Worm (Caenorhabditis elegans) whole organism, L1 larva: Measurements from ENCODE around the gene F44E7.7.

ENCODE experiments used
- C04F5.9 ChIP-seq: sonication (generic microtip); optimal IDR thresholded peaks from 2 replicates; lab custom pipeline; 2016; ENCODE audit warnings: missing genetic modification characterization, missing compliant biosample characterization
- Y116A8C.19 ChIP-seq: sonication (generic microtip); optimal IDR thresholded peaks from 2 replicates; lab custom pipeline; 2016; ENCODE audit warnings: missing compliant biosample characterization, missing genetic modification characterization, borderline replicate concordance
- aly-2 ChIP-seq: fragments of 150-350 bp; optimal IDR thresholded peaks from 2 replicates; lab custom pipeline; 2014; ENCODE audit warnings: missing biosample characterization, missing genetic modification characterization
- ama-1 ChIP-seq: fragments of 150-350 bp; optimal IDR thresholded peaks from 2 replicates; lab custom pipeline; 2014
- ceh-8 ChIP-seq: fragments of 200-800 bp; sonication (Bioruptor generic); optimal IDR thresholded peaks from 2 replicates; lab custom pipeline; 2018; ENCODE audit warnings: mild to moderate bottlenecking, missing genetic modification characterization, moderate library complexity, missing compliant biosample characterization
- ceh-82 ChIP-seq, 3 experiments: fragments of 150-350 bp in 1 of 3; sonication (generic microtip) in 2 of 3; optimal IDR thresholded peaks; 2 replicates each; lab custom pipeline; 2014 to 2017; ENCODE audit warnings: missing biosample characterization in 3 of 3, missing genetic modification characterization in 3 of 3
- ceh-88 ChIP-seq: fragments of 200-800 bp; sonication (Bioruptor generic); IDR thresholded peaks from 2 replicates; pipeline ENCODE4 v1.3.6; 2022; ENCODE audit warnings: missing genetic modification characterization, missing compliant biosample characterization
- ces-1 ChIP-seq: fragments of 150-350 bp; optimal IDR thresholded peaks from 2 replicates; lab custom pipeline; 2014; ENCODE audit warnings: missing biosample characterization, missing genetic modification reagents, missing genetic modification characterization
- dpl-1 ChIP-seq, 3 experiments: fragments of 150-350 bp in 2 of 3; sonication (generic microtip) in 1 of 3; optimal IDR thresholded peaks; 2 replicates each; lab custom pipeline; 2014 to 2017; ENCODE audit warnings: missing biosample characterization in 3 of 3, missing genetic modification characterization in 3 of 3, missing genetic modification reagents in 3 of 3
- efl-1 ChIP-seq, 4 experiments: fragments of 150-350 bp; optimal IDR thresholded peaks in 3 of 4; peaks in 1 of 4; 1 replicate in 1 of 4; 2 replicates in 3 of 4; lab custom pipeline; 2014; ENCODE audit warnings: missing biosample characterization in 2 of 4, missing genetic modification characterization in 2 of 4, missing genetic modification reagents in 2 of 4
- elt-3 ChIP-seq, 6 experiments: fragments of 150-350 bp in 1 of 6; sonication (generic microtip); optimal IDR thresholded peaks; 2 replicates each; lab custom pipeline; 2017 to 2018; ENCODE audit warnings: missing biosample characterization in 6 of 6, missing genetic modification characterization in 6 of 6, inconsistent platforms in 1 of 6
- fkh-10 ChIP-seq: sonication (generic microtip); optimal IDR thresholded peaks from 2 replicates; lab custom pipeline; 2017; ENCODE audit warnings: missing biosample characterization, missing genetic modification reagents, missing genetic modification characterization
- fkh-8 ChIP-seq: sonication (generic microtip); optimal IDR thresholded peaks from 2 replicates; lab custom pipeline; 2016; ENCODE audit warnings: mild to moderate bottlenecking, missing genetic modification characterization, missing compliant biosample characterization
- grh-1 ChIP-seq: fragments of 200-800 bp; sonication (Bioruptor generic); IDR thresholded peaks from 2 replicates; pipeline ENCODE4 v1.3.6; 2022; ENCODE audit warnings: missing genetic modification reagents, missing genetic modification characterization, missing compliant biosample characterization
- hlh-17 ChIP-seq: fragments of 200-800 bp; sonication (Bioruptor generic); optimal IDR thresholded peaks from 2 replicates; lab custom pipeline; 2018; ENCODE audit warnings: missing genetic modification characterization, mild to moderate bottlenecking, missing compliant biosample characterization, moderate library complexity, borderline replicate concordance
- irx-1 ChIP-seq: sonication (generic microtip); optimal IDR thresholded peaks from 2 replicates; lab custom pipeline; 2016; ENCODE audit warnings: missing genetic modification characterization, missing compliant biosample characterization
- jun-1 ChIP-seq: fragments of 150-350 bp; optimal IDR thresholded peaks from 2 replicates; lab custom pipeline; 2014; ENCODE audit warnings: missing biosample characterization, missing genetic modification reagents, missing genetic modification characterization
- lin-14 ChIP-seq: fragments of 200-800 bp; sonication (Bioruptor generic); optimal IDR thresholded peaks from 2 replicates; lab custom pipeline; 2018; ENCODE audit warnings: mild to moderate bottlenecking, missing genetic modification characterization, moderate library complexity, missing compliant biosample characterization
- lin-15B ChIP-seq: fragments of 150-350 bp; sonication (generic microtip); optimal IDR thresholded peaks from 3 replicates; lab custom pipeline; 2014; ENCODE audit warnings: missing biosample characterization, missing genetic modification characterization
- lin-35 ChIP-seq, 2 experiments: fragments of 150-350 bp; optimal IDR thresholded peaks; 2 replicates each; lab custom pipeline; 2014; ENCODE audit warnings: missing biosample characterization in 2 of 2, missing genetic modification characterization in 2 of 2, missing genetic modification reagents in 2 of 2
- lsy-2 ChIP-seq, 2 experiments: fragments of 150-350 bp; optimal IDR thresholded peaks; 2 replicates each; lab custom pipeline; 2014; ENCODE audit warnings: missing biosample characterization in 2 of 2, missing genetic modification characterization in 2 of 2
- mdl-1 ChIP-seq, 2 experiments: fragments of 150-350 bp; optimal IDR thresholded peaks; 2 replicates each; lab custom pipeline; 2014 to 2017; ENCODE audit warnings: missing biosample characterization in 2 of 2, missing genetic modification characterization in 2 of 2, inconsistent platforms in 1 of 2
- mep-1 ChIP-seq: fragments of 150-350 bp; optimal IDR thresholded peaks from 2 replicates; lab custom pipeline; 2014; ENCODE audit warnings: missing biosample characterization, missing genetic modification characterization
- nhr-12 ChIP-seq: sonication (generic microtip); optimal IDR thresholded peaks from 2 replicates; lab custom pipeline; 2017; ENCODE audit warnings: missing biosample characterization, missing genetic modification characterization
- nhr-19 ChIP-seq: fragments of 200-800 bp; sonication (Bioruptor generic); conservative IDR thresholded peaks from 2 replicates; pipeline ENCODE4 v1.3.6; 2022; ENCODE audit warnings: missing genetic modification characterization, missing compliant biosample characterization
- nhr-20 ChIP-seq: sonication (generic microtip); optimal IDR thresholded peaks from 2 replicates; lab custom pipeline; 2016; ENCODE audit warnings: mild to moderate bottlenecking, missing genetic modification characterization, missing compliant biosample characterization
- nhr-47 ChIP-seq: sonication (generic microtip); optimal IDR thresholded peaks from 2 replicates; lab custom pipeline; 2016; ENCODE audit warnings: mild to moderate bottlenecking, missing genetic modification characterization, moderate library complexity, missing compliant biosample characterization
- nhr-71 ChIP-seq: sonication (generic microtip); optimal IDR thresholded peaks from 2 replicates; lab custom pipeline; 2016; ENCODE audit warnings: mild to moderate bottlenecking, missing genetic modification characterization, moderate library complexity, missing compliant biosample characterization
- nhr-77 ChIP-seq: fragments of 150-350 bp; optimal IDR thresholded peaks from 2 replicates; lab custom pipeline; 2014; ENCODE audit warnings: missing biosample characterization, missing genetic modification characterization
- nhr-85 ChIP-seq: sonication (generic microtip); peaks from one replicate; lab custom pipeline; 2016; ENCODE audit warnings: missing genetic modification characterization, inconsistent platforms, missing compliant biosample characterization
- nhr-90 ChIP-seq: sonication (generic microtip); optimal IDR thresholded peaks from 2 replicates; lab custom pipeline; 2016; ENCODE audit warnings: mild to moderate bottlenecking, missing genetic modification characterization, missing compliant biosample characterization; ENCODE audit not compliant: poor library complexity
- pax-3 ChIP-seq: fragments of 200-800 bp; sonication (Bioruptor generic); optimal IDR thresholded peaks from 2 replicates; lab custom pipeline; 2018; ENCODE audit warnings: mild to moderate bottlenecking, missing genetic modification characterization, moderate library complexity, missing compliant biosample characterization
- rnt-1 ChIP-seq: sonication (generic microtip); optimal IDR thresholded peaks from 2 replicates; lab custom pipeline; 2016; ENCODE audit warnings: mild to moderate bottlenecking, missing genetic modification characterization, moderate library complexity, missing compliant biosample characterization
- skn-1 ChIP-seq: fragments of 150-350 bp; optimal IDR thresholded peaks from 2 replicates; lab custom pipeline; 2014; ENCODE audit warnings: missing biosample characterization, missing genetic modification characterization
- snu-23 ChIP-seq: sonication (generic microtip); optimal IDR thresholded peaks from 2 replicates; lab custom pipeline; 2016; ENCODE audit warnings: missing genetic modification characterization, missing compliant biosample characterization
- sox-4 ChIP-seq: sonication (generic microtip); optimal IDR thresholded peaks from 2 replicates; lab custom pipeline; 2016; ENCODE audit warnings: missing genetic modification characterization, missing compliant biosample characterization
- sup-37 ChIP-seq: fragments of 200-800 bp; sonication (Bioruptor generic); optimal IDR thresholded peaks from 2 replicates; lab custom pipeline; 2018; ENCODE audit warnings: mild to moderate bottlenecking, missing genetic modification characterization, missing compliant biosample characterization
- tlp-1 ChIP-seq: fragments of 150-350 bp; optimal IDR thresholded peaks from 2 replicates; lab custom pipeline; 2014; ENCODE audit warnings: missing biosample characterization, missing genetic modification characterization
- unc-130 ChIP-seq: fragments of 150-350 bp; optimal IDR thresholded peaks from 2 replicates; lab custom pipeline; 2017; ENCODE audit warnings: missing biosample characterization, missing genetic modification characterization, inconsistent platforms
- unc-30 ChIP-seq: sonication (generic microtip); optimal IDR thresholded peaks from 2 replicates; lab custom pipeline; 2017; ENCODE audit warnings: missing biosample characterization, missing genetic modification characterization
- unc-62 ChIP-seq: fragments of 150-350 bp; optimal IDR thresholded peaks from 2 replicates; lab custom pipeline; 2014; ENCODE audit warnings: missing biosample characterization, missing genetic modification reagents, missing genetic modification characterization
- unc-98 ChIP-seq: fragments of 200-800 bp; sonication (Bioruptor generic); IDR thresholded peaks from 2 replicates; pipeline ENCODE4 v1.3.6; 2022; ENCODE audit warnings: missing genetic modification characterization, missing compliant biosample characterization
- xbp-1 ChIP-seq: sonication (generic microtip); optimal IDR thresholded peaks from 2 replicates; lab custom pipeline; 2016; ENCODE audit warnings: missing genetic modification characterization, missing compliant biosample characterization
- zip-4 ChIP-seq: fragments of 200-800 bp; sonication (Bioruptor generic); optimal IDR thresholded peaks from 2 replicates; lab custom pipeline; 2018; ENCODE audit warnings: mild to moderate bottlenecking, missing genetic modification characterization, moderate library complexity, missing compliant biosample characterization
- ztf-11 ChIP-seq, 2 experiments: sonication (generic microtip); optimal IDR thresholded peaks; 2 replicates each; lab custom pipeline; 2016 to 2017; ENCODE audit warnings: missing genetic modification characterization in 2 of 2, missing biosample characterization in 1 of 2, missing compliant biosample characterization in 1 of 2

F44E7.7 gene

DNA sequence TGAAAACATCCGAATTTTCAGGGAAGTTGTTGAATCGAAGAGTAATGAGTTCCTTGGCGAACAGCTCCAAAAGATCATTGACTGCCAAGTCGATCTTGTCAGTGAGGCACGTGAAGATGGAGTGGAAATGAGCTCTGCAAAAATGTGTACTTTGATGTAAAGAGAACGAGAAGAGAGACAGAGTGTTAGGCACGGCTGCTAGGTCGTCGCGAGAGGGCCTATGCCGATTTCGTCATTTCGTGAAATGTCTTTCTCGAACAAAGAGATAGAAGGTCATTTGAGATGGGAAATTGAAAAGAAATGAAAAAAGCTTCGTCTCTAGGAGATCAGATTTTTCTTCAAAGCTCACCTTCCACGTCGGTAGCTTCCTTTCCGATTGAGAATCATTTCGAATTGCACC lies 5.3 kb downstream of the F44E7.7 start:
- TF ChIP-seq mep-1 (no peak), nhr-90 (tag; lab: Kevin White, UChicago) (no peak), unc-98 (0 out of 2 replicates have a peak, but pooled peaks have one; percentile 22), lin-35 (GFP tag; optimal IDR thresholded peaks at IDR 0.05; lab: Kevin White, UChicago) (peak in 1 of 2 experiments; percentile 13), aly-2 (tag; lab: Kevin White, UChicago) (no peak), zip-4 (GFP tag; lab: Kevin White, UChicago) (no peak), unc-130 (tag; lab: Kevin White, UChicago) (peak; percentile 48), sox-4 (tag; lab: Kevin White, UChicago) (no peak), efl-1 (optimal IDR thresholded peaks at IDR 0.05; lab: Kevin White, UChicago) (peak; percentile 8 to 36), efl-1 (GFP tag; optimal IDR thresholded peaks at IDR 0.05 in 1 of 2; lab: Kevin White, UChicago) (peak in 1 of 2 experiments; percentile 2), mdl-1 (tag; optimal IDR thresholded peaks at IDR 0.05; lab: Kevin White, UChicago) (peak in 1 of 2 experiments; percentile 22), pax-3 (tag; lab: Kevin White, UChicago) (no peak), ceh-88 (GFP tag; lab: Robert Waterston, UW) (no peak), nhr-85 (tag; lab: Kevin White, UChicago) (peak; percentile 48), skn-1 (tag; lab: Kevin White, UChicago) (peak; percentile 45), ztf-11 (tag; optimal IDR thresholded peaks at IDR 0.05; lab: Kevin White, UChicago) (no peak), nhr-20 (peak; percentile 27), unc-62 (GFP tag; lab: Kevin White, UChicago) (no peak), tlp-1 (tag; lab: Kevin White, UChicago) (no peak), ceh-82 (tag; optimal IDR thresholded peaks at IDR 0.05; lab: Kevin White, UChicago) (peak in 2 of 3 experiments; percentile 19 to 45), sup-37 (no peak), dpl-1 (GFP tag; optimal IDR thresholded peaks at IDR 0.05; lab: Kevin White, UChicago) (no peak), unc-30 (tag; lab: Kevin White, UChicago) (no peak), xbp-1 (tag; lab: Kevin White, UChicago) (no peak), irx-1 (tag; lab: Kevin White, UChicago) (no peak), fkh-10 (no peak), lsy-2 (tag; optimal IDR thresholded peaks at IDR 0.05; lab: Kevin White, UChicago) (peak in 1 of 2 experiments; percentile 39), ces-1 (no peak), fkh-8 (no peak), nhr-77 (tag; lab: Kevin White, UChicago) (no peak), grh-1 (GFP tag; lab: Robert Waterston, UW) (no peak), ceh-8 (GFP tag; lab: Kevin White, UChicago) (no peak), elt-3 (tag; optimal IDR thresholded peaks at IDR 0.05; lab: Kevin White, UChicago) (no peak), jun-1 (tag; lab: Kevin White, UChicago) (no peak), nhr-71 (peak; percentile 54), nhr-12 (tag; lab: Kevin White, UChicago) (no peak), hlh-17 (GFP tag; lab: Kevin White, UChicago) (no peak), rnt-1 (tag; lab: Kevin White, UChicago) (peak; percentile 68), nhr-19 (GFP tag; lab: Robert Waterston, UW) (peak; percentile 63), nhr-47 (tag; lab: Kevin White, UChicago) (no peak), lin-15B (tag; lab: Kevin White, UChicago) (no peak), ama-1 (no peak), C04F5.9 (tag; lab: Kevin White, UChicago) (no peak), Y116A8C.19 (tag; lab: Kevin White, UChicago) (no peak), lin-14 (GFP tag; lab: Kevin White, UChicago) (peak; percentile 77), snu-23 (GFP tag; lab: Kevin White, UChicago) (peak; percentile 32)
